Fruit fly (Drosophila melanogaster): Measurements from ENCODE around the gene CG14370.

- no peak for TF ChIP-seq Blimp-1 (GFP tag; optimal IDR thresholded peaks at IDR 0.05)
- TF ChIP-seq CG6808 (GFP tag; optimal IDR thresholded peaks at IDR 0.05), result no peak
- TF ChIP-seq Sox15 (GFP tag; optimal IDR thresholded peaks at IDR 0.05), result no peak
- TF ChIP-seq CG8119 (GFP tag; IDR thresholded peaks at IDR 0.05), result no peak
- no peak for TF ChIP-seq CG34406 (GFP tag; optimal IDR thresholded peaks at IDR 0.05)
- TF ChIP-seq CG10669 (GFP tag; optimal IDR thresholded peaks at IDR 0.05), result no peak
- TF ChIP-seq topi (GFP tag; optimal IDR thresholded peaks at IDR 0.05), result no peak
These were observed 39.4 kb upstream of the CG14370 start for dm6 chr3R:13548441-13548818.

All from whole organism, prepupa.